Fruit fly (Drosophila melanogaster) whole organism, adult: Measurements from ENCODE around the gene piwi.

Source experiments
- CG14711 ChIP-seq: fragments of 200-800 bp; sonication (Bioruptor generic); optimal IDR thresholded peaks from 2 replicates; lab custom pipeline; 2018; ENCODE audit warnings: missing biosample characterization, mild to moderate bottlenecking, missing genetic modification characterization, moderate library complexity
- CG1620 ChIP-seq: fragments of 200-800 bp; sonication (Bioruptor generic); optimal IDR thresholded peaks from 2 replicates; lab custom pipeline; 2016; ENCODE audit warnings: missing biosample characterization, missing genetic modification characterization
- CG5204 ChIP-seq: fragments of 200-800 bp; sonication (Bioruptor generic); optimal IDR thresholded peaks from 2 replicates; lab custom pipeline; 2016; ENCODE audit warnings: missing biosample characterization, missing genetic modification characterization
- CG7101 ChIP-seq: fragments of 200-800 bp; sonication (Bioruptor generic); optimal IDR thresholded peaks from 2 replicates; lab custom pipeline; 2018; ENCODE audit warnings: missing biosample characterization, mild to moderate bottlenecking, missing genetic modification characterization, moderate library complexity
- kay ChIP-seq: fragments of 200-800 bp; sonication (Bioruptor generic); peaks from one replicate; lab custom pipeline; 2016; ENCODE audit warnings: missing biosample characterization, missing genetic modification characterization, borderline replicate concordance

dm6 chr2L:10975193-10975592 is 12.0 kb downstream of the piwi start, which contains the start of gene abo:
- TF ChIP-seq CG14711 (tag; lab: Kevin White, UChicago) (no peak), kay (GFP tag; lab: Kevin White, UChicago) (no peak), CG1620 (GFP tag; lab: Kevin White, UChicago) (no peak), CG7101 (tag; lab: Kevin White, UChicago) (no peak), CG5204 (GFP tag; lab: Kevin White, UChicago) (no peak)
